Fruit fly (Drosophila melanogaster): ENCODE results near the gene CG15169.

CG15169 gene

dm6 chr2L:18944175-18945012, 46.4 kb upstream of the CG15169 start (continued):
- no peak for TF ChIP-seq CG34224 (GFP tag; IDR thresholded peaks at IDR 0.05; ENCODE audit: partially characterized antibody)
- TF ChIP-seq Sox102F (GFP tag; optimal IDR thresholded peaks at IDR 0.05) = no peak
- no peak for TF ChIP-seq Mes4 (GFP tag; optimal IDR thresholded peaks at IDR 0.05)
- TF ChIP-seq ranshi (GFP tag; IDR thresholded peaks at IDR 0.05) = no peak
- TF ChIP-seq CG43689 (GFP tag; IDR thresholded peaks at IDR 0.05) = no peak
- no peak for TF ChIP-seq vnd (GFP tag; IDR thresholded peaks at IDR 0.05; ENCODE audit: partially characterized antibody)
- no peak for TF ChIP-seq cas (GFP tag; IDR thresholded peaks at IDR 0.05)
- no peak for TF ChIP-seq CG11560 (tag; IDR thresholded peaks at IDR 0.05)
- no peak for TF ChIP-seq CG10147 (GFP tag; optimal IDR thresholded peaks at IDR 0.05)
- TF ChIP-seq B-H1 (GFP tag; IDR thresholded peaks at IDR 0.05) = no peak
- no peak for TF ChIP-seq zf30C (GFP tag; optimal IDR thresholded peaks at IDR 0.05)
- TF ChIP-seq nmo (GFP tag; optimal IDR thresholded peaks at IDR 0.05) = peak; percentile 0
- TF ChIP-seq fd64A (GFP tag; optimal IDR thresholded peaks at IDR 0.05) = peak; percentile 43
- TF ChIP-seq hth (optimal IDR thresholded peaks at IDR 0.05) = no peak
- no peak for TF ChIP-seq onecut (GFP tag; IDR thresholded peaks at IDR 0.05)
- TF ChIP-seq Elba2 (GFP tag; optimal IDR thresholded peaks at IDR 0.05) = no peak
- no peak for TF ChIP-seq CG10979 (tag; optimal IDR thresholded peaks at IDR 0.05)
- no peak for TF ChIP-seq CG17359 (tag; optimal IDR thresholded peaks at IDR 0.05)
- TF ChIP-seq pan (optimal IDR thresholded peaks at IDR 0.05) = no peak
- no peak for TF ChIP-seq pan (GFP tag; optimal IDR thresholded peaks at IDR 0.05 in 1 of 2, IDR thresholded peaks at IDR 0.05 in 1 of 2)
- TF ChIP-seq row (GFP tag; IDR thresholded peaks at IDR 0.05) = no peak
- TF ChIP-seq gem (tag; optimal IDR thresholded peaks at IDR 0.05) = no peak
- no peak for TF ChIP-seq CG1529 (GFP tag; optimal IDR thresholded peaks at IDR 0.05)
- no peak for TF ChIP-seq zen (tag; optimal IDR thresholded peaks at IDR 0.05)
- no peak for TF ChIP-seq D19B (GFP tag; optimal IDR thresholded peaks at IDR 0.05)
- no peak for TF ChIP-seq Ets65A (GFP tag)
- no peak for TF ChIP-seq CG1792 (GFP tag; optimal IDR thresholded peaks at IDR 0.05)
- TF ChIP-seq ab (GFP tag; optimal IDR thresholded peaks at IDR 0.05) = peak; percentile 23
- TF ChIP-seq gsb (GFP tag; IDR thresholded peaks at IDR 0.05) = no peak
- TF ChIP-seq GATAe (GFP tag; conservative IDR thresholded peaks at IDR 0.05) = no peak
- no peak for TF ChIP-seq kah (GFP tag; optimal IDR thresholded peaks at IDR 0.05)
- TF ChIP-seq chif (GFP tag; optimal IDR thresholded peaks at IDR 0.05) = no peak
- TF ChIP-seq da (GFP tag; optimal IDR thresholded peaks at IDR 0.05) = no peak
- TF ChIP-seq HmgZ (tag; optimal IDR thresholded peaks at IDR 0.05) = no peak
- no peak for TF ChIP-seq Meics (GFP tag; optimal IDR thresholded peaks at IDR 0.05)
- TF ChIP-seq maf-S (GFP tag; optimal IDR thresholded peaks at IDR 0.05) = no peak
- TF ChIP-seq HLHmδ (GFP tag; optimal IDR thresholded peaks at IDR 0.05) = peak; percentile 80
- no peak for TF ChIP-seq CG1647 (GFP tag; optimal IDR thresholded peaks at IDR 0.05)
- TF ChIP-seq CG17829 (tag; optimal IDR thresholded peaks at IDR 0.05) = no peak
- TF ChIP-seq Pdp1 (GFP tag; optimal IDR thresholded peaks at IDR 0.05) = peak in 1 of 2 experiments; percentile 8
- no peak for TF ChIP-seq ttk (GFP tag; IDR thresholded peaks at IDR 0.05)
- no peak for TF ChIP-seq CG8281 (tag; optimal IDR thresholded peaks at IDR 0.05)
- TF ChIP-seq Ssrp (tag; optimal IDR thresholded peaks at IDR 0.05) = no peak
- no peak for TF ChIP-seq seq (GFP tag; IDR thresholded peaks at IDR 0.05)
- no peak for TF ChIP-seq CG2875 (GFP tag; optimal IDR thresholded peaks at IDR 0.05)
- TF ChIP-seq mam (GFP tag; optimal IDR thresholded peaks at IDR 0.05) = no peak
- TF ChIP-seq sisA (GFP tag; IDR thresholded peaks at IDR 0.05) = no peak
- TF ChIP-seq fd102C (GFP tag; optimal IDR thresholded peaks at IDR 0.05) = no peak
- no peak for TF ChIP-seq CG6654 (GFP tag; optimal IDR thresholded peaks at IDR 0.05)
- TF ChIP-seq CG8359 (GFP tag; optimal IDR thresholded peaks at IDR 0.05; ENCODE audit: borderline replicate concordance) = no peak

Measured in whole organism, embryonic.